Fruit fly (Drosophila melanogaster) whole organism, embryonic: ENCODE data around the gene CG3088.

Experiments
- Asciz ChIP-seq: fragments of 200-800 bp; sonication (Bioruptor generic); optimal IDR thresholded peaks from 2 replicates; lab custom pipeline; 2017; ENCODE audit warnings: missing biosample characterization, mild to moderate bottlenecking, missing genetic modification characterization, missing genetic modification reagents
- CG11560 ChIP-seq: fragments of 200-800 bp; sonication (Bioruptor generic); IDR thresholded peaks from 3 replicates; pipeline ENCODE4 v1.3.6; 2022; ENCODE audit warnings: missing biosample characterization, missing genetic modification characterization
- CG13424 ChIP-seq: fragments of 200-800 bp; sonication (Bioruptor generic); optimal IDR thresholded peaks from 2 replicates; lab custom pipeline; 2019; ENCODE audit warnings: missing biosample characterization, mild to moderate bottlenecking, missing genetic modification characterization, moderate library complexity
- CG14710 ChIP-seq: fragments of 200-800 bp; sonication (Bioruptor generic); optimal IDR thresholded peaks from 3 replicates; lab custom pipeline; 2019; ENCODE audit warnings: missing biosample characterization, mild to moderate bottlenecking, missing genetic modification characterization, moderate library complexity
- CG16813 ChIP-seq: fragments of 200-800 bp; sonication (Bioruptor generic); IDR thresholded peaks from 3 replicates; pipeline ENCODE4 v1.3.6; 2022; ENCODE audit warnings: missing biosample characterization, missing genetic modification characterization; ENCODE audit not compliant: partially characterized antibody
- CG17361 ChIP-seq: fragments of 200-800 bp; sonication (Bioruptor generic); IDR thresholded peaks from 3 replicates; pipeline ENCODE4 v1.3.6; 2022; ENCODE audit warnings: missing biosample characterization, missing genetic modification characterization
- CG1792 ChIP-seq: fragments of 200-800 bp; sonication (Bioruptor generic); optimal IDR thresholded peaks from 2 replicates; lab custom pipeline; 2016; ENCODE audit warnings: missing biosample characterization, missing genetic modification characterization
- CG30403 ChIP-seq: fragments of 200-800 bp; sonication (Bioruptor generic); optimal IDR thresholded peaks from 3 replicates; lab custom pipeline; 2016; ENCODE audit warnings: missing biosample characterization, missing genetic modification characterization
- CG3065 ChIP-seq: fragments of 200-800 bp; sonication (Bioruptor generic); optimal IDR thresholded peaks from 2 replicates; lab custom pipeline; 2016; ENCODE audit warnings: missing biosample characterization, missing genetic modification characterization
- CG3163 ChIP-seq: fragments of 200-800 bp; sonication (Bioruptor generic); optimal IDR thresholded peaks from 3 replicates; lab custom pipeline; 2016; ENCODE audit warnings: missing biosample characterization, missing genetic modification characterization
- CG34422 ChIP-seq: fragments of 200-800 bp; sonication (Bioruptor generic); IDR thresholded peaks from 3 replicates; pipeline ENCODE4 v1.3.6; 2022; ENCODE audit warnings: missing biosample characterization, missing genetic modification characterization
- CG4328 ChIP-seq: fragments of 200-800 bp; sonication (Bioruptor generic); optimal IDR thresholded peaks from 3 replicates; lab custom pipeline; 2017; ENCODE audit warnings: missing biosample characterization, missing genetic modification reagents, missing genetic modification characterization
- CG6654 ChIP-seq: fragments of 200-800 bp; sonication (Bioruptor generic); optimal IDR thresholded peaks from 2 replicates; lab custom pipeline; 2017; ENCODE audit warnings: missing biosample characterization, mild to moderate bottlenecking, missing genetic modification characterization
- CG6813 ChIP-seq: fragments of 200-800 bp; sonication (Bioruptor generic); optimal IDR thresholded peaks from 2 replicates; lab custom pipeline; 2017; ENCODE audit warnings: missing biosample characterization, missing genetic modification characterization, mild to moderate bottlenecking, moderate library complexity, missing genetic modification reagents
- CG7839 ChIP-seq: fragments of 200-800 bp; sonication (Bioruptor generic); optimal IDR thresholded peaks from 3 replicates; lab custom pipeline; 2018; ENCODE audit warnings: missing biosample characterization, mild to moderate bottlenecking, missing genetic modification characterization, moderate library complexity
- CG8290 ChIP-seq, 3 experiments: fragments of 200-800 bp; sonication (Bioruptor generic); optimal IDR thresholded peaks; 2 replicates each; lab custom pipeline; 2016 to 2019; ENCODE audit warnings: missing biosample characterization in 3 of 3, missing genetic modification characterization in 3 of 3, mild to moderate bottlenecking in 2 of 3, moderate library complexity in 1 of 3
- CG9932 ChIP-seq: fragments of 200-800 bp; sonication (Bioruptor generic); IDR thresholded peaks from 2 replicates; pipeline ENCODE4 v1.3.6; 2022; ENCODE audit warnings: missing biosample characterization, missing genetic modification characterization
- CTCF ChIP-seq: fragments of 200-800 bp; sonication (Bioruptor generic); optimal IDR thresholded peaks from 2 replicates; lab custom pipeline; 2017; ENCODE audit warnings: missing biosample characterization, mild to moderate bottlenecking, missing genetic modification characterization, moderate library complexity
- Dref ChIP-seq: fragments of 200-800 bp; sonication (Bioruptor generic); IDR thresholded peaks from 2 replicates; pipeline ENCODE4 v1.3.6; 2022; ENCODE audit warnings: missing biosample characterization, missing genetic modification characterization
- Drgx ChIP-seq: fragments of 200-800 bp; sonication (Bioruptor generic); IDR thresholded peaks from 2 replicates; pipeline ENCODE4 v1.3.6; 2022; ENCODE audit warnings: missing biosample characterization, missing genetic modification characterization
- Elba2 ChIP-seq: fragments of 200-800 bp; sonication (Bioruptor generic); optimal IDR thresholded peaks from 3 replicates; lab custom pipeline; 2016; ENCODE audit warnings: missing biosample characterization, missing genetic modification characterization
- Ets65A ChIP-seq: fragments of 200-800 bp; sonication (Bioruptor generic); peaks from one replicate; lab custom pipeline; 2016; ENCODE audit warnings: missing biosample characterization, missing genetic modification characterization
- Med ChIP-seq: fragments of 200-800 bp; sonication (Bioruptor generic); peaks from one replicate; lab custom pipeline; 2016; ENCODE audit warnings: missing biosample characterization, missing genetic modification characterization, mild to moderate bottlenecking, inconsistent platforms, moderate library complexity
- Nf-YB ChIP-seq: fragments of 200-800 bp; sonication (Bioruptor generic); optimal IDR thresholded peaks from 3 replicates; lab custom pipeline; 2019; ENCODE audit warnings: missing biosample characterization, mild to moderate bottlenecking, missing genetic modification characterization, moderate library complexity
- Pdp1 ChIP-seq, 2 experiments: fragments of 200-800 bp; sonication (Bioruptor generic); optimal IDR thresholded peaks; 3 replicates each; lab custom pipeline; 2016; ENCODE audit warnings: missing biosample characterization in 2 of 2, missing genetic modification characterization in 2 of 2, mild to moderate bottlenecking in 1 of 2, moderate library complexity in 1 of 2
- Trl ChIP-seq, 3 experiments: fragments of >200 bp in 2 of 3; fragments of 200-800 bp in 1 of 3; sonication (Bioruptor generic) in 1 of 3; optimal IDR thresholded peaks; 2 replicates in 1 of 3; 3 replicates in 2 of 3; lab custom pipeline; 2016 to 2017; ENCODE audit warnings: missing biosample characterization in 1 of 3, missing genetic modification characterization in 1 of 3
- bigmax ChIP-seq: fragments of 200-800 bp; sonication (Bioruptor generic); optimal IDR thresholded peaks from 2 replicates; lab custom pipeline; 2018; ENCODE audit warnings: missing biosample characterization, mild to moderate bottlenecking, missing genetic modification characterization
- cg ChIP-seq: fragments of 200-800 bp; sonication (Bioruptor generic); optimal IDR thresholded peaks from 3 replicates; lab custom pipeline; 2019; ENCODE audit warnings: missing biosample characterization, mild to moderate bottlenecking, missing genetic modification characterization, moderate library complexity
- chinmo ChIP-seq: fragments of 200-800 bp; sonication (Bioruptor generic); IDR thresholded peaks from 4 replicates; pipeline ENCODE4 v1.3.6; 2022; ENCODE audit warnings: missing biosample characterization, missing genetic modification characterization; ENCODE audit not compliant: partially characterized antibody
- fd96Cb ChIP-seq: fragments of 200-800 bp; sonication (Bioruptor generic); optimal IDR thresholded peaks from 2 replicates; lab custom pipeline; 2018; ENCODE audit warnings: missing biosample characterization, mild to moderate bottlenecking, missing genetic modification characterization, moderate library complexity
- ind ChIP-seq: fragments of 200-800 bp; sonication (Bioruptor generic); optimal IDR thresholded peaks from 3 replicates; lab custom pipeline; 2016; ENCODE audit warnings: missing biosample characterization, missing genetic modification characterization
- oc ChIP-seq: fragments of 200-800 bp; sonication (Bioruptor generic); optimal IDR thresholded peaks from 2 replicates; lab custom pipeline; 2018; ENCODE audit warnings: missing biosample characterization, mild to moderate bottlenecking, missing genetic modification characterization, moderate library complexity
- p53 ChIP-seq: fragments of 200-800 bp; sonication (Bioruptor generic); optimal IDR thresholded peaks from 2 replicates; lab custom pipeline; 2016; ENCODE audit warnings: missing biosample characterization, missing genetic modification characterization
- rib ChIP-seq: fragments of 200-800 bp; sonication (Bioruptor generic); IDR thresholded peaks from 2 replicates; pipeline ENCODE4 v1.3.6; 2022; ENCODE audit warnings: missing biosample characterization, missing genetic modification characterization
- sd ChIP-seq: fragments of 200-800 bp; sonication (Bioruptor generic); optimal IDR thresholded peaks from 3 replicates; lab custom pipeline; 2018; ENCODE audit warnings: missing biosample characterization, mild to moderate bottlenecking, missing genetic modification characterization, moderate library complexity
- toy ChIP-seq: fragments of 200-800 bp; sonication (Bioruptor generic); IDR thresholded peaks from 2 replicates; pipeline ENCODE4 v1.3.6; 2022; ENCODE audit warnings: missing biosample characterization, missing genetic modification characterization

Gene CG3088

DNA sequence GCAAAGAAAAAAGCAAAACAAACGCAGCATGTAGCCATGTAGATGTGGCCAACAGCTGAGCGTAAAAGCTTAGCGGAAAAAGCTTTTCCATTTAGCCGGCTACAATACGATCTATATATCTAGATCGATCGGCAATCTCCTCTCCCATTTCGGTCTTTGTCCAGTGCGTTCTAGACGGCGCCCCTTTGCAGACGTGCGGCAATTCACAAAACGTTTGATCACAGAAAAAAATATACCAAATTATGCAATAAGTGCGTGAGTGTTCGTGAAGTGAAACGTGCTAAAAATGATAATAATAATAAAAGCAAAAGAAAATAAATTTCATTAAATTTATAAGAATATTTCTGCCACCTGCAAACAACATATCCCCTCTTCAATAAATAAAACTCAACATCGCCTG is 17.7 kb downstream of the CG3088 start:
- TF ChIP-seq Nf-YB (no peak), Trl (optimal IDR thresholded peaks at IDR 0.05; lab: Kevin White, UChicago) (no peak), Trl (GFP tag; optimal IDR thresholded peaks at IDR 0.05; lab: Kevin White, UChicago) (no peak), CG4328 (GFP tag; lab: Kevin White, UChicago) (no peak), CG9932 (GFP tag; lab: Robert Waterston, UW) (no peak), sd (no peak), ind (no peak), toy (GFP tag; lab: Robert Waterston, UW) (no peak), CG17361 (GFP tag; lab: Robert Waterston, UW) (no peak), rib (GFP tag; lab: Robert Waterston, UW) (no peak), Pdp1 (GFP tag; optimal IDR thresholded peaks at IDR 0.05; lab: Kevin White, UChicago) (peak in 1 of 2 experiments; percentile 69), CG6654 (GFP tag; lab: Kevin White, UChicago) (no peak), CG16813 (GFP tag; lab: Robert Waterston, UW) (no peak), Med (GFP tag; lab: Kevin White, UChicago) (peak; percentile 72)

DNA sequence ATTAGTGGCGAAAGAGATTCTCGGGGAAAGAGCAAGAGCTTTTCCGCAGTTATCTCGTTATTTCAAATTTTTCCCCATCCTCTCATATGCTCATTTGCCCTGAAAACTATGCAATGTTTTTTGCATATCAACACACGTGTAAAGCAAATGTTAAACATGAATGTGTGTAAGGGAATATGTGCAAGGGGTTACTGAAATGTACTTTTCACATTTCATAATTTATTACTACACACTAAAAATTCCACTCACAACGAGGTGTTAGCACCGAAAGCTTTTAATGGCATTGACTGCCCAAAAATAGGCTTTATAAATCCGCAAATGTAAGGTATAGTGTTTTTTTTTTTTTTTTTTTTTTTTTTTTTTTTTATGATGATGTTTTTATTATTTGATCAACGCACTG is 29.5 kb downstream of the CG3088 start:
- TF ChIP-seq Trl (optimal IDR thresholded peaks at IDR 0.05; lab: Kevin White, UChicago) (peak in 1 of 2 experiments; percentile 34), Trl (GFP tag; optimal IDR thresholded peaks at IDR 0.05; lab: Kevin White, UChicago) (no peak), cg (GFP tag; lab: Kevin White, UChicago) (peak; percentile 52), CTCF (GFP tag; lab: Kevin White, UChicago) (peak; percentile 35), oc (no peak), CG8290 (GFP tag; optimal IDR thresholded peaks at IDR 0.05; lab: Kevin White, UChicago) (no peak), CG8290 (tag; optimal IDR thresholded peaks at IDR 0.05; lab: Kevin White, UChicago) (peak in 1 of 2 experiments; percentile 14), CG14710 (no peak), Pdp1 (GFP tag; optimal IDR thresholded peaks at IDR 0.05; lab: Kevin White, UChicago) (peak in 1 of 2 experiments; percentile 16), Elba2 (GFP tag; lab: Kevin White, UChicago) (no peak), sd (peak; percentile 69), chinmo (GFP tag; lab: Robert Waterston, UW) (0 out of 4 replicates have a peak, but pooled peaks have one; percentile 45), Med (GFP tag; lab: Kevin White, UChicago) (peak; percentile 31)

DNA sequence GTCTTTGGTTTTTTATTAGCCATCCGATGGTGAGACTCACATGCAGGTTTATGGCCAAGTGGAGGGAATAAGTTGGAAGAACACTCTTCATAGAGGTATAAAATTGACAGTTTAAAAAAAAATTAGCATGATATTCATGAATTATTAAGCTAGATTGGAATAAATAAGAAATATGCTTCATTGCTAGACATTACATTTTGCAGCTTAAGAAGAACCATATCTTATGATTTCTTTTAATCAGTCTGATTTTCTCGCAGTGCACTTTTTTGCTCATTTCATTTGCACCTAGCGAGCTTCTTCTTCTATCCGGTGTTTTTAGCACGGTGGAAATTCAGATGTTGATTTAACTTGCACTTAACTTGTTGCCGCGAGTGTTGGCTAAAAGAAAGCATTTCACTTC is 31.3 kb downstream of the CG3088 start:
- TF ChIP-seq CG30403 (GFP tag; lab: Kevin White, UChicago) (no peak), Elba2 (GFP tag; lab: Kevin White, UChicago) (no peak), Drgx (GFP tag; lab: Robert Waterston, UW) (0 out of 2 replicates have a peak, but pooled peaks have one; percentile 40), Dref (GFP tag; lab: Robert Waterston, UW) (no peak), Asciz (GFP tag; lab: Kevin White, UChicago) (no peak), CG3065 (GFP tag; lab: Kevin White, UChicago) (no peak), bigmax (no peak), CG34422 (no peak), CG3163 (no peak), p53 (GFP tag; lab: Kevin White, UChicago) (no peak), fd96Cb (tag; lab: Kevin White, UChicago) (no peak), Ets65A (GFP tag; lab: Kevin White, UChicago) (peak; percentile 41), CG6813 (GFP tag; lab: Kevin White, UChicago) (no peak), CG13424 (tag; lab: Kevin White, UChicago) (no peak), CG1792 (GFP tag; lab: Kevin White, UChicago) (no peak), CG7839 (tag; lab: Kevin White, UChicago) (no peak), CG11560 (tag; lab: Robert Waterston, UW) (no peak)
